Fruit fly (Drosophila melanogaster): ENCODE data around the gene CG10654.

Gene CG10654

DNA sequence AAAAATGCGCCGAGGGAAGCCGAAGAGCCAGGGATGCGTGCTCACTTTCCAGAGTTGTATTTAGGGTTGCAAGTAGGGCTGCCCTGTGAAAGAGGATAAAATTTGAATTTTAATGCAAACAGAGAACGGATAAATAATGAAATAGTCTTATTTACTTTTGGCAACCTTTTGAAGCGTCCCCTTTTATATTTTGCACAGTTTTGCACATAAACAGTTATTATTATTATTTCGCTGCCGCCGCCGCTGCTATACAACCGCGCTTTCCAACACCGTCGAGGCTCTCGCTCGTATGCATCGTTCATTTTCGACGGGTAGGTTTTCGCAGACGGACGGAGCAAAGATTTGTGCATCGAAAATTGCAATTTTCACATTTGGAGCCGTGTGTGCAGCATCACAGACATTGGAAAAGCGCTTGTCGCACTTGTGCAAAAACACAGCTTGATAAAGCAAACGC, 7.1 kb upstream of the CG10654 start, which contains the start of the genes sti and tral (continued):
- peak; percentile 60; the same call in 2 of the 3 replicates for TF ChIP-seq CG14050 (GFP tag; IDR thresholded peaks at IDR 0.05)
- TF ChIP-seq fu2 (GFP tag; optimal IDR thresholded peaks at IDR 0.05), result peak; percentile 94
- TF ChIP-seq CG32767 (GFP tag; IDR thresholded peaks at IDR 0.05), result peak; percentile 67; the same call in 1 of the 2 replicates
- TF ChIP-seq Myb (GFP tag; optimal IDR thresholded peaks at IDR 0.05), result peak; percentile 93
- TF ChIP-seq Dad (GFP tag; optimal IDR thresholded peaks at IDR 0.05), result peak; percentile 91
- TF ChIP-seq hbn (GFP tag; IDR thresholded peaks at IDR 0.05; ENCODE audit: partially characterized antibody), result no peak
- 0 out of 2 replicates have a peak, but pooled peaks have one; percentile 10 for TF ChIP-seq dimm (GFP tag; IDR thresholded peaks at IDR 0.05)
- TF ChIP-seq cad (GFP tag; optimal IDR thresholded peaks at IDR 0.05), result no peak
- peak; percentile 53 for TF ChIP-seq Dref (GFP tag; IDR thresholded peaks at IDR 0.05)
- TF ChIP-seq CG12744 (GFP tag; optimal IDR thresholded peaks at IDR 0.05), result peak; percentile 90
- TF ChIP-seq rib (GFP tag; IDR thresholded peaks at IDR 0.05), result peak; percentile 85
- TF ChIP-seq CG1647 (GFP tag; optimal IDR thresholded peaks at IDR 0.05), result peak; percentile 95
- TF ChIP-seq Ets97D (GFP tag; optimal IDR thresholded peaks at IDR 0.05), result peak; percentile 97
- peak; percentile 68 for TF ChIP-seq scrt (GFP tag; optimal IDR thresholded peaks at IDR 0.05)
- TF ChIP-seq Optix (GFP tag; IDR thresholded peaks at IDR 0.05), result peak; percentile 83; the same call in 2 of the 3 replicates
- TF ChIP-seq CG17361 (GFP tag; IDR thresholded peaks at IDR 0.05), result peak; percentile 88
- TF ChIP-seq CG6689 (GFP tag; IDR thresholded peaks at IDR 0.05), result peak; percentile 87
- TF ChIP-seq CG3281 (GFP tag; optimal IDR thresholded peaks at IDR 0.05), result peak; percentile 97
- TF ChIP-seq trem (tag; optimal IDR thresholded peaks at IDR 0.05), result peak; percentile 97
- peak; percentile 42 for TF ChIP-seq sima (GFP tag; optimal IDR thresholded peaks at IDR 0.05)
- peak; percentile 95 for TF ChIP-seq CG7786 (GFP tag; optimal IDR thresholded peaks at IDR 0.05)
- peak; percentile 79 for TF ChIP-seq Sry-δ (GFP tag; optimal IDR thresholded peaks at IDR 0.05)
- TF ChIP-seq Antp (GFP tag; optimal IDR thresholded peaks at IDR 0.05), result peak; percentile 96
- peak; percentile 51 for TF ChIP-seq nom (GFP tag; optimal IDR thresholded peaks at IDR 0.05)
- TF ChIP-seq dan (GFP tag; IDR thresholded peaks at IDR 0.05), result no peak
- peak; percentile 61 for TF ChIP-seq BtbVII (GFP tag; optimal IDR thresholded peaks at IDR 0.05)
- TF ChIP-seq sens (GFP tag), result peak; percentile 98
- TF ChIP-seq bab2 (GFP tag; optimal IDR thresholded peaks at IDR 0.05), result peak; percentile 96
- peak; percentile 60 for TF ChIP-seq ATbp (GFP tag; optimal IDR thresholded peaks at IDR 0.05)
- peak; percentile 72 for TF ChIP-seq CG2202 (tag; optimal IDR thresholded peaks at IDR 0.05)
- TF ChIP-seq CG34224 (GFP tag; IDR thresholded peaks at IDR 0.05; ENCODE audit: partially characterized antibody), result 0 out of 3 replicates have a peak, but pooled peaks have one; percentile 15
- no peak for TF ChIP-seq Abd-B (GFP tag; optimal IDR thresholded peaks at IDR 0.05)
- peak; percentile 72 for TF ChIP-seq CG13296 (GFP tag; optimal IDR thresholded peaks at IDR 0.05)
- TF ChIP-seq crol (GFP tag; IDR thresholded peaks at IDR 0.05), result no peak
- TF ChIP-seq onecut (GFP tag; IDR thresholded peaks at IDR 0.05), result peak; percentile 46
- peak; percentile 48 for TF ChIP-seq Gsc (GFP tag; IDR thresholded peaks at IDR 0.05)
- TF ChIP-seq disco-r (GFP tag; optimal IDR thresholded peaks at IDR 0.05), result peak; percentile 85
- peak; percentile 83 for TF ChIP-seq CG31224 (GFP tag; IDR thresholded peaks at IDR 0.05)
- TF ChIP-seq CG13287 (GFP tag; IDR thresholded peaks at IDR 0.05; ENCODE audit: partially characterized antibody), result peak; percentile 44; the same call in 1 of the 2 replicates
- TF ChIP-seq croc (GFP tag; conservative IDR thresholded peaks at IDR 0.05), result peak; percentile 70
- TF ChIP-seq CG8765 (GFP tag; IDR thresholded peaks at IDR 0.05), result peak; percentile 74
- peak; percentile 87 for TF ChIP-seq Fer3 (tag; optimal IDR thresholded peaks at IDR 0.05)
- peak; percentile 81 for TF ChIP-seq corto (GFP tag; optimal IDR thresholded peaks at IDR 0.05)
- TF ChIP-seq CG5180 (GFP tag; optimal IDR thresholded peaks at IDR 0.05), result no peak
- peak; percentile 18; the same call in 1 of the 2 replicates for TF ChIP-seq CG4360 (GFP tag; IDR thresholded peaks at IDR 0.05)
- TF ChIP-seq CG3838 (GFP tag; optimal IDR thresholded peaks at IDR 0.05), result peak; percentile 44
- TF ChIP-seq CG10543 (GFP tag; optimal IDR thresholded peaks at IDR 0.05), result peak; percentile 96
- TF ChIP-seq pzg (GFP tag; optimal IDR thresholded peaks at IDR 0.05), result peak; percentile 93
- TF ChIP-seq knrl (GFP tag; IDR thresholded peaks at IDR 0.05; ENCODE audit: partially characterized antibody), result peak; percentile 43; the same call in 1 of the 3 replicates
- peak; percentile 59 for TF ChIP-seq CG10565 (GFP tag; optimal IDR thresholded peaks at IDR 0.05)
